Worm (Caenorhabditis elegans): ENCODE results near the gene T19H5.4.

Gene T19H5.4

DNA sequence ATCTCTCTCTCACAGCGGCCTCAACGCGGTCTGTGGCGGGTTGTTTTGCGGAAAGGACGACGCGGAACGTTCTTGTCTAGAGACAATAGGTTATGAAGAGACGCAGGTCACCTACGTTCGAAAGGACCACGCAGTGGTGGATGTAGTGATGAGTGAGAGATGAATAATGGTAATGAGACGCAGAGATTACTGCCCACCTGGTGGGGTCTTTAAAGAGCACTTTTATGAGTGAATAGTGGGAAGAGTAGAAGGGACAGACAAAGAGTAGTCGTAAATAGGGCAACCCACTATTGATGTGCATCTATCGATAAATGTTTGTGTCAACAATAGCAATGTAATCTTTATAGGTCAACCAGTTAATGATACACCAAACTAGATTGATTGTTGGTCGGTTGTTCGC is 3.9 kb upstream of the T19H5.4 start:
- TF ChIP-seq sdz-12 (GFP tag; optimal IDR thresholded peaks at IDR 0.05) (no peak), aha-1 (tag) (no peak), rbr-2 (tag; optimal IDR thresholded peaks at IDR 0.05) (no peak), nhr-6 (tag; optimal IDR thresholded peaks at IDR 0.05) (peak; percentile 77), unc-62 (GFP tag; optimal IDR thresholded peaks at IDR 0.05 in 1 of 2) (peak in 1 of 2 experiments; percentile 72), unc-62 (tag; optimal IDR thresholded peaks at IDR 0.05) (no peak), daf-16 (GFP tag; optimal IDR thresholded peaks at IDR 0.05) (no peak), daf-16 (tag; optimal IDR thresholded peaks at IDR 0.05) (peak; percentile 11), mep-1 (tag; optimal IDR thresholded peaks at IDR 0.05) (no peak), set-16 (GFP tag; IDR thresholded peaks at IDR 0.05) (no peak), mes-2 (tag; optimal IDR thresholded peaks at IDR 0.05; ENCODE audit: poor library complexity, severe bottlenecking) (peak; percentile 5), dmd-8 (GFP tag; IDR thresholded peaks at IDR 0.05) (0 out of 2 replicates have a peak, but pooled peaks have one; percentile 27)

DNA sequence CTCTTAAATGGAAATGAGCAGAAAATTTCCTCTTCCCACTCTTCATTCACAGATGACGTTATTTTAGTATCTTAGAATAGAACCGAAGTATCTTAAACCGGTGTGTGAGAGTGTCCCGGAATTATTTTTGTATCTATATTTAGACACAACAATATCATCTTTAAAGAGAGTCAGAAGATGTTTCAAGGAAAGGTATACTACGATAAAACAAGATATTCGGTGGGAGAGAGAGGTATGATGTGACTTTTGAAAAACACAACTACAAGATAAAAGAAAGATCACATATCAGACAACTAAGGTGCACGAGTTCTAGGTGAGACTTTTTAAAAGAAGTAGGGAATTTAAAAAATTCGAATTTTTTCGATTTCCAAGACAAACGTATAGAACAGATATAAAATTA is 3.4 kb upstream of the T19H5.4 start:
- TF ChIP-seq hlh-30 (tag; optimal IDR thresholded peaks at IDR 0.05; ENCODE audit: insufficient read depth) (peak; percentile 31), hif-1 (tag; optimal IDR thresholded peaks at IDR 0.05) (no peak), madf-9 (GFP tag; conservative IDR thresholded peaks at IDR 0.05) (no peak), ceh-44 (GFP tag; IDR thresholded peaks at IDR 0.05) (no peak), zfp-2 (tag; optimal IDR thresholded peaks at IDR 0.05) (no peak), nhr-28 (tag; optimal IDR thresholded peaks at IDR 0.05) (peak; percentile 84), ceh-20 (GFP tag; IDR thresholded peaks at IDR 0.05) (no peak)

DNA sequence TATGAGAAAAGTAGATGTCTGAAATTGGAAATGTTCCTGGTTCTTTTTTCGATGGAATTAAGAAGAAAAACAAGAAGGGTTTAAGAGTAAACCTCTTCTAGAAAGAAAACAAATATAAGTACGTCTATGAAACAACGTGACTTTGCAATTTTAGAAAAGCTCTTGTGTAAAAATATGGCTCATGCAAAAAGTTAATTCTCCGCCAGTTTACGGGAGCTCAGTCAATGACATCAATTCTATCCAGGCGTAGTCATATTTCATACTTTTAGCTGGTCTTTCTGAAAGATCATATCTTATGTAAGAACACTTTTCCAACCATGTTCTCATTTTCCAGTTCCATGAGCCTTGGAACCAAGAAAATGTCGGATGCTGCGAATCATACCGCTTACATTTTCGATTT is 2.7 kb upstream of the T19H5.4 start:
- TF ChIP-seq dmd-8 (GFP tag; IDR thresholded peaks at IDR 0.05) = no peak
- peak in 1 of 2 experiments; percentile 98 for TF ChIP-seq unc-62 (GFP tag; optimal IDR thresholded peaks at IDR 0.05 in 1 of 2)
- no peak for TF ChIP-seq unc-62 (tag; optimal IDR thresholded peaks at IDR 0.05)

DNA sequence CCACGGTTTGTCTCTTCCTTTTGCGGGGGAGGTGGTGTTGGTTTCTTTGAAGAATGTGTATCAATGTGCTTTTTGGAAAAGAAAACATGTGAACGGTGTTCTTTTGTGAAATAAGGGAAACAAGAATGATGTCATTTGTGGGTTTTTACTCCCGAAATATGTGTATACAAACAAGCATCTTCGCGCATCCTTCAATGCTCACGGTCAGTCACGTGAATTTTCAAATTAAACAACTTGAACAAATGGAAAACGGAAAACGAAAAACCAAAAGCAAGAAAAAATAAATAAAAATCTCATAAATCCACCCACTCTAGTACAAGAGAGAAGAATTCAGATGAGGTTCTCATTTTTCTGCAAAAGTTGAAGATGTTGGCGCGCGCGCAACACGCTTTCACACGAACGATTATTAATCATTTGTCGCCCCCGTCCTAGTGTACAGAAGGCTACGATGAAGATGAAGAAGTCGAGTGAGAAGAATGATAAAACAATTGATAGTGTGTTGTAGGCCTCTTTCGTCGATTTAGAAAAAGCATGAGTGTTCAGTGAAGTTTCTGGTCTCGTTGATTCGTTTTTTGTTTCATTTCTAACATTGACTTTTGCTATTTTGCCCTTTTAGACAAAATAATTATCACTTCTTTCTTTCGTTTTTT is 2.0 kb downstream of the T19H5.4 start:
- TF ChIP-seq nhr-48 (tag; optimal IDR thresholded peaks at IDR 0.05) (no peak), zip-2 (tag; optimal IDR thresholded peaks at IDR 0.05) (no peak), dve-1 (tag; optimal IDR thresholded peaks at IDR 0.05; ENCODE audit: insufficient read depth) (no peak), daf-19 (GFP tag; conservative IDR thresholded peaks at IDR 0.05) (no peak), spr-3 (GFP tag; optimal IDR thresholded peaks at IDR 0.05) (no peak), aly-2 (tag; optimal IDR thresholded peaks at IDR 0.05) (no peak), rbr-2 (tag; optimal IDR thresholded peaks at IDR 0.05) (no peak), zip-11 (GFP tag; IDR thresholded peaks at IDR 0.05) (no peak), dpl-1 (GFP tag; optimal IDR thresholded peaks at IDR 0.05) (no peak), lsy-2 (tag; optimal IDR thresholded peaks at IDR 0.05) (no peak), R02D3.7 (tag; optimal IDR thresholded peaks at IDR 0.05) (no peak), mdt-29 (GFP tag; IDR thresholded peaks at IDR 0.05) (no peak), pha-4 (GFP tag; IDR thresholded peaks at IDR 0.05) (no peak), pha-4 (tag; optimal IDR thresholded peaks at IDR 0.05) (peak; percentile 38), ceh-44 (GFP tag; IDR thresholded peaks at IDR 0.05) (no peak), ceh-62 (tag; optimal IDR thresholded peaks at IDR 0.05) (no peak), ZK546.5 (tag; optimal IDR thresholded peaks at IDR 0.05) (no peak), F10B5.3 (tag; optimal IDR thresholded peaks at IDR 0.05) (no peak), spr-1 (tag; optimal IDR thresholded peaks at IDR 0.05) (no peak), fos-1 (tag; optimal IDR thresholded peaks at IDR 0.05) (no peak), Y75B8A.6 (GFP tag; IDR thresholded peaks at IDR 0.05) (no peak), aha-1 (tag) (peak; percentile 90), gei-8 (GFP tag; optimal IDR thresholded peaks at IDR 0.05) (no peak), unc-130 (GFP tag; optimal IDR thresholded peaks at IDR 0.05) (no peak), nhr-28 (tag; optimal IDR thresholded peaks at IDR 0.05) (peak; percentile 75), dmd-9 (GFP tag; IDR thresholded peaks at IDR 0.05) (no peak), saeg-2 (GFP tag; IDR thresholded peaks at IDR 0.05) (no peak), mxl-3 (GFP tag; optimal IDR thresholded peaks at IDR 0.05) (peak; percentile 88), hlh-11 (tag; optimal IDR thresholded peaks at IDR 0.05) (peak; percentile 19), nhr-25 (tag; optimal IDR thresholded peaks at IDR 0.05; ENCODE audit: borderline replicate concordance, insufficient read depth) (no peak), ces-1 (GFP tag; optimal IDR thresholded peaks at IDR 0.05) (no peak)

Measured in whole organism, L4 larva.